Worm (Caenorhabditis elegans) whole organism, L4 larva: ENCODE results near the gene C17G10.6.
"Not testable (repeated sequence)": the region's sequence is repeated elsewhere in the genome, so short reads cannot be mapped to it uniquely, and the experiment has no call there.

Experiments
- F26F4.8 ChIP-seq: fragments of 200-800 bp; sonication (Bioruptor generic); conservative IDR thresholded peaks from 2 replicates; pipeline ENCODE4 v1.3.6; 2022; ENCODE audit warnings: missing genetic modification characterization, missing compliant biosample characterization
- F37D6.2 ChIP-seq: sonication (generic microtip); optimal IDR thresholded peaks from 2 replicates; lab custom pipeline; 2016; ENCODE audit warnings: mild to moderate bottlenecking, missing genetic modification characterization, missing compliant biosample characterization
- F49E8.2 ChIP-seq: sonication (generic microtip); optimal IDR thresholded peaks from 2 replicates; lab custom pipeline; 2016; ENCODE audit warnings: missing compliant biosample characterization, mild to moderate bottlenecking, missing genetic modification characterization, borderline replicate concordance
- R02D3.7 ChIP-seq: fragments of 150-350 bp; sonication (generic microtip); optimal IDR thresholded peaks from 3 replicates; lab custom pipeline; 2014; ENCODE audit warnings: missing biosample characterization, missing genetic modification characterization
- T20F7.1 ChIP-seq: fragments of 200-800 bp; sonication (Bioruptor generic); optimal IDR thresholded peaks from 2 replicates; lab custom pipeline; 2018; ENCODE audit warnings: mild to moderate bottlenecking, missing genetic modification characterization, missing compliant biosample characterization
- aha-1 ChIP-seq: fragments of 150-350 bp; peaks from one replicate; lab custom pipeline; 2014; ENCODE audit warnings: missing biosample characterization, missing genetic modification characterization
- ama-1 ChIP-seq: fragments of 150-350 bp; optimal IDR thresholded peaks from 2 replicates; lab custom pipeline; 2014; ENCODE audit warnings: inconsistent platforms, mixed read lengths
- ceh-44 ChIP-seq: fragments of 200-800 bp; sonication (Bioruptor generic); IDR thresholded peaks from 2 replicates; pipeline ENCODE4 v1.3.6; 2022; ENCODE audit warnings: missing genetic modification reagents, missing genetic modification characterization, missing compliant biosample characterization
- ces-1 ChIP-seq: fragments of 150-350 bp; sonication (generic microtip); optimal IDR thresholded peaks from 4 replicates; lab custom pipeline; 2014; ENCODE audit warnings: missing biosample characterization, missing genetic modification reagents, missing genetic modification characterization
- cey-2 ChIP-seq: sonication (generic microtip); optimal IDR thresholded peaks from 3 replicates; lab custom pipeline; 2017; ENCODE audit warnings: missing genetic modification characterization, mild to moderate bottlenecking, missing compliant biosample characterization, antibody characterized with exemption, borderline replicate concordance; ENCODE audit not compliant: insufficient read depth
- daf-16 ChIP-seq, 3 experiments: sonication (generic microtip); optimal IDR thresholded peaks; 2 replicates each; lab custom pipeline; 2016 to 2017; ENCODE audit warnings: missing genetic modification characterization in 3 of 3, missing genetic modification reagents in 3 of 3, mild to moderate bottlenecking in 2 of 3, missing compliant biosample characterization in 2 of 3, missing biosample characterization in 1 of 3, moderate library complexity in 1 of 3
- dmd-9 ChIP-seq: fragments of 200-800 bp; sonication (Bioruptor generic); IDR thresholded peaks from 2 replicates; pipeline ENCODE4 v1.3.6; 2022; ENCODE audit warnings: missing genetic modification reagents, missing genetic modification characterization, missing compliant biosample characterization
- dpl-1 ChIP-seq: fragments of 150-350 bp; optimal IDR thresholded peaks from 2 replicates; lab custom pipeline; 2014; ENCODE audit warnings: missing biosample characterization, missing genetic modification reagents, missing genetic modification characterization
- duxl-1 ChIP-seq: sonication (generic microtip); optimal IDR thresholded peaks from 2 replicates; lab custom pipeline; 2016; ENCODE audit warnings: mild to moderate bottlenecking, missing genetic modification characterization, moderate library complexity, missing compliant biosample characterization; ENCODE audit not compliant: poor library complexity
- dve-1 ChIP-seq: sonication (generic microtip); optimal IDR thresholded peaks from 2 replicates; lab custom pipeline; 2017; ENCODE audit warnings: antibody characterized with exemption, mild to moderate bottlenecking, missing genetic modification characterization, missing compliant biosample characterization; ENCODE audit not compliant: insufficient read depth
- gei-8 ChIP-seq: fragments of 200-800 bp; sonication (Bioruptor generic); optimal IDR thresholded peaks from 2 replicates; lab custom pipeline; 2018; ENCODE audit warnings: mild to moderate bottlenecking, missing genetic modification characterization, missing compliant biosample characterization
- hlh-30 ChIP-seq: sonication (generic microtip); optimal IDR thresholded peaks from 2 replicates; lab custom pipeline; 2017; ENCODE audit warnings: antibody characterized with exemption, mild to moderate bottlenecking, missing genetic modification characterization, missing compliant biosample characterization; ENCODE audit not compliant: insufficient read depth
- lim-7 ChIP-seq: fragments of 200-800 bp; sonication (Bioruptor generic); IDR thresholded peaks from 2 replicates; pipeline ENCODE4 v1.3.6; 2022; ENCODE audit warnings: missing genetic modification characterization, missing compliant biosample characterization
- lin-13 ChIP-seq: fragments of 150-350 bp; optimal IDR thresholded peaks from 2 replicates; lab custom pipeline; 2014; ENCODE audit warnings: missing biosample characterization, missing genetic modification reagents, missing genetic modification characterization
- lin-15B ChIP-seq: fragments of 150-350 bp; sonication (generic microtip); optimal IDR thresholded peaks from 3 replicates; lab custom pipeline; 2014; ENCODE audit warnings: missing biosample characterization, missing genetic modification characterization
- lir-3 ChIP-seq: sonication (generic microtip); optimal IDR thresholded peaks from 2 replicates; lab custom pipeline; 2016; ENCODE audit warnings: mild to moderate bottlenecking, missing genetic modification characterization, missing compliant biosample characterization
- lsy-2 ChIP-seq, 2 experiments: fragments of 150-350 bp in 1 of 2; sonication (generic microtip) in 1 of 2; optimal IDR thresholded peaks; 2 replicates each; lab custom pipeline; 2014 to 2017; ENCODE audit warnings: missing biosample characterization in 2 of 2, missing genetic modification characterization in 2 of 2
- mep-1 ChIP-seq: fragments of 150-350 bp; sonication (generic microtip); optimal IDR thresholded peaks from 3 replicates; lab custom pipeline; 2014; ENCODE audit warnings: missing biosample characterization, missing genetic modification characterization
- mes-2 ChIP-seq: sonication (generic microtip); optimal IDR thresholded peaks from 2 replicates; lab custom pipeline; 2016; ENCODE audit warnings: missing genotype, mild to moderate bottlenecking, missing genetic modification characterization, missing compliant biosample characterization; ENCODE audit not compliant: poor library complexity, severe bottlenecking
- nhr-11 ChIP-seq: fragments of 150-350 bp; optimal IDR thresholded peaks from 2 replicates; lab custom pipeline; 2014; ENCODE audit warnings: missing biosample characterization, missing genetic modification characterization
- nhr-237 ChIP-seq: sonication (generic microtip); optimal IDR thresholded peaks from 2 replicates; lab custom pipeline; 2017; ENCODE audit warnings: missing biosample characterization, missing genetic modification characterization
- nhr-28 ChIP-seq: fragments of 150-350 bp; optimal IDR thresholded peaks from 2 replicates; lab custom pipeline; 2014; ENCODE audit warnings: missing biosample characterization, missing genetic modification characterization
- nhr-41 ChIP-seq: fragments of 200-800 bp; sonication (Bioruptor generic); IDR thresholded peaks from 2 replicates; pipeline ENCODE4 v1.3.6; 2022; ENCODE audit warnings: missing genetic modification reagents, missing genetic modification characterization, missing compliant biosample characterization
- nhr-42 ChIP-seq: fragments of 200-800 bp; sonication (Bioruptor generic); IDR thresholded peaks from 2 replicates; pipeline ENCODE4 v1.3.6; 2022; ENCODE audit warnings: missing genetic modification characterization, missing compliant biosample characterization
- nhr-6 ChIP-seq: fragments of 150-350 bp; optimal IDR thresholded peaks from 2 replicates; lab custom pipeline; 2014; ENCODE audit warnings: missing biosample characterization, missing genetic modification characterization
- nhr-77 ChIP-seq: fragments of 150-350 bp; optimal IDR thresholded peaks from 2 replicates; lab custom pipeline; 2014; ENCODE audit warnings: missing biosample characterization, missing genetic modification characterization
- saeg-2 ChIP-seq: fragments of 200-800 bp; sonication (Bioruptor generic); IDR thresholded peaks from 2 replicates; pipeline ENCODE4 v1.3.6; 2022; ENCODE audit warnings: missing genetic modification reagents, missing genetic modification characterization, missing compliant biosample characterization
- snpc-1.2 ChIP-seq: fragments of 200-800 bp; sonication (Bioruptor generic); IDR thresholded peaks from 2 replicates; pipeline ENCODE4 v1.3.6; 2022; ENCODE audit warnings: missing genetic modification reagents, missing genetic modification characterization, missing compliant biosample characterization
- spr-1 ChIP-seq: sonication (generic microtip); optimal IDR thresholded peaks from 2 replicates; lab custom pipeline; 2016; ENCODE audit warnings: mild to moderate bottlenecking, missing genetic modification characterization, missing compliant biosample characterization
- unc-62 ChIP-seq, 3 experiments: fragments of 150-350 bp in 1 of 3; sonication (generic microtip); optimal IDR thresholded peaks in 2 of 3; peaks in 1 of 3; 1 replicate in 1 of 3; 2 replicates in 2 of 3; lab custom pipeline; 2014 to 2017; ENCODE audit warnings: missing biosample characterization in 3 of 3, missing genetic modification characterization in 3 of 3, missing genetic modification reagents in 3 of 3, missing genotype in 1 of 3
- vab-7 ChIP-seq: fragments of 200-800 bp; sonication (Bioruptor generic); IDR thresholded peaks from 2 replicates; pipeline ENCODE4 v1.3.6; 2022; ENCODE audit warnings: missing genetic modification reagents, missing genetic modification characterization, missing compliant biosample characterization
- zag-1 ChIP-seq: fragments of 150-350 bp; optimal IDR thresholded peaks from 2 replicates; lab custom pipeline; 2014; ENCODE audit warnings: missing biosample characterization, missing genetic modification characterization
- zfp-2 ChIP-seq: sonication (generic microtip); optimal IDR thresholded peaks from 2 replicates; lab custom pipeline; 2016; ENCODE audit warnings: mild to moderate bottlenecking, missing genetic modification characterization, missing compliant biosample characterization
- zfp-3 ChIP-seq: fragments of 200-800 bp; sonication (Bioruptor generic); conservative IDR thresholded peaks from 2 replicates; pipeline ENCODE4 v1.3.6; 2022; ENCODE audit warnings: missing genetic modification reagents, missing genetic modification characterization, missing compliant biosample characterization
- ztf-7 ChIP-seq: fragments of 150-350 bp; optimal IDR thresholded peaks from 2 replicates; lab custom pipeline; 2014; ENCODE audit warnings: missing biosample characterization, missing genetic modification characterization

The C17G10.6 gene

ce11 chrII:5628326-5628818, 25.3 kb upstream of the C17G10.6 start, which contains the start of gene F59E12.15:
F59E12.15 (minus strand) TSS chrII:5628376.
- no peak for TF ChIP-seq gei-8 (GFP tag; lab: Kevin White, UChicago)
- no peak for TF ChIP-seq lim-7 (GFP tag; lab: Robert Waterston, UW)
- no peak for TF ChIP-seq R02D3.7 (tag; lab: Kevin White, UChicago)
- TF ChIP-seq zfp-3 (GFP tag; lab: Robert Waterston, UW), result no peak
- TF ChIP-seq ztf-7 (tag; lab: Kevin White, UChicago), result peak; percentile 71
- TF ChIP-seq unc-62 (GFP tag; optimal IDR thresholded peaks at IDR 0.05 in 1 of 2; lab: Kevin White, UChicago), result peak in 1 of 2 experiments; percentile 78
- TF ChIP-seq unc-62 (tag; optimal IDR thresholded peaks at IDR 0.05; lab: Kevin White, UChicago), result no peak
- TF ChIP-seq dmd-9 (GFP tag; lab: Robert Waterston, UW), result no peak
- no peak for TF ChIP-seq aha-1
- no peak for TF ChIP-seq lin-15B
- no peak for TF ChIP-seq duxl-1 (tag; lab: Kevin White, UChicago)
- TF ChIP-seq saeg-2 (GFP tag; lab: Robert Waterston, UW), result no peak
- no peak for TF ChIP-seq zfp-2 (tag; lab: Kevin White, UChicago)
- no peak for TF ChIP-seq nhr-77 (tag; lab: Kevin White, UChicago)
- TF ChIP-seq zag-1 (tag; lab: Kevin White, UChicago), result no peak

DNA sequence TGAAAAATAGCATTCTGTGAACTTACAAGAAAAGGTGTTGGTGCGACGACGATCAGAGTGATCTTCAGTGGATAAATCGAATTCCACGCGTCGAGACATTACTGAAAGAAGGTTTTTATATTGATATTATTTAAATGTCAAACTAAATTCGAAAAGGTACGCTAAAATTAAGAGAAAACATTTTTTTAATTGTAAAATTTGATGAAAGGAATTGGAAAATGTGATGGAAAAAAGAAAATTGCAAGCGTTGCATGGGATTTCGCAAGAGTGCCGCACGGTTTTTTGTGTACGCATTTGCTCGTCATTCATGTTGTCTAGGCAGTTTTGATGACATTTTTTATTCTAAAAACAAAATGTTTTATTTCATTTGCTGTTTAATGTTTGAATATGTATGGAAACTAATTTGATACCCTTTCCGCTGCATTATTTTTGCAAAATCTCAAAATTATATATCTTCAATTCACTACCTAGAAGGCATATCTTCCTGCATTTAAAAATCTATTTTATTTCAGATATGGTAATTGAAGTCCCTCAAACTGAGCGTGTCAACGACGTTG, 19.4 kb upstream of the C17G10.6 start, which contains the start of the genes eif-3.L and npl-4.2:
TSS of gene eif-3.L (minus strand) at position 101 of the 557 bp plus-strand sequence.
TSS of gene npl-4.2 (plus strand) at position 507 of the 557 bp plus-strand sequence.
- not testable (repeated sequence) for TF ChIP-seq snpc-1.2; lir-3 (tag; lab: Kevin White, UChicago); nhr-11 (tag; lab: Kevin White, UChicago)

- no peak for TF ChIP-seq F49E8.2
- TF ChIP-seq dve-1 (tag; lab: Kevin White, UChicago), result peak; percentile 47
- TF ChIP-seq ceh-44 (GFP tag; lab: Robert Waterston, UW), result no peak
- peak in 1 of 2 experiments; percentile 6 for TF ChIP-seq lsy-2 (tag; optimal IDR thresholded peaks at IDR 0.05; lab: Kevin White, UChicago)
- TF ChIP-seq duxl-1 (tag; lab: Kevin White, UChicago), result peak; percentile 50
- no peak for TF ChIP-seq lir-3 (tag; lab: Kevin White, UChicago)
- no peak for TF ChIP-seq mes-2 (tag; lab: Kevin White, UChicago)
- TF ChIP-seq lin-13 (GFP tag; lab: Kevin White, UChicago), result no peak
- TF ChIP-seq gei-8 (GFP tag; lab: Kevin White, UChicago), result no peak
- TF ChIP-seq mep-1, result peak; percentile 49
- TF ChIP-seq nhr-28 (tag; lab: Kevin White, UChicago), result peak; percentile 41
- no peak for TF ChIP-seq vab-7 (GFP tag; lab: Robert Waterston, UW)
- TF ChIP-seq dpl-1, result no peak
- TF ChIP-seq F37D6.2 (tag; lab: Kevin White, UChicago), result no peak
- TF ChIP-seq F26F4.8 (GFP tag; lab: Robert Waterston, UW), result no peak
- peak; percentile 54 for TF ChIP-seq T20F7.1
- peak; percentile 15 for TF ChIP-seq hlh-30
- peak; percentile 5 for TF ChIP-seq ama-1 (lab: Kevin White, UChicago)
- peak; percentile 17 for TF ChIP-seq spr-1 (tag; lab: Kevin White, UChicago)
- no peak for TF ChIP-seq cey-2 (tag; lab: Kevin White, UChicago)
- no peak for TF ChIP-seq nhr-42 (GFP tag; lab: Robert Waterston, UW)
- no peak for TF ChIP-seq zfp-3 (GFP tag; lab: Robert Waterston, UW)
- TF ChIP-seq unc-62 (GFP tag; optimal IDR thresholded peaks at IDR 0.05 in 1 of 2; lab: Kevin White, UChicago), result no peak
- TF ChIP-seq unc-62 (tag; optimal IDR thresholded peaks at IDR 0.05; lab: Kevin White, UChicago), result no peak
- TF ChIP-seq nhr-6 (tag; lab: Kevin White, UChicago), result peak; percentile 28
- peak; percentile 37 for TF ChIP-seq aha-1
- TF ChIP-seq nhr-237 (tag; lab: Kevin White, UChicago), result no peak
- no peak for TF ChIP-seq nhr-41
- TF ChIP-seq daf-16 (GFP tag; optimal IDR thresholded peaks at IDR 0.05; lab: Kevin White, UChicago), result no peak
- peak; percentile 65 for TF ChIP-seq daf-16 (tag; optimal IDR thresholded peaks at IDR 0.05; lab: Kevin White, UChicago)
- TF ChIP-seq ces-1 (GFP tag; lab: Kevin White, UChicago), result no peak
Observed at ce11 chrII:5619298-5619697, 16.2 kb upstream of the C17G10.6 start, which contains the start of gene dhs-6. dhs-6 (minus strand) TSS chrII:5619319.
